Worm (Caenorhabditis elegans) whole organism, young adult: ENCODE data around the gene F52G3.8.

Experiments used
- ama-1 ChIP-seq, 3 experiments: fragments of 150-350 bp in 1 of 3; sonication (generic microtip) in 2 of 3; optimal IDR thresholded peaks; 2 replicates each; lab custom pipeline; 2014 to 2018; ENCODE audit warnings: missing biosample characterization in 2 of 3, missing genetic modification characterization in 2 of 3, missing genetic modification reagents in 2 of 3
- bed-2 ChIP-seq: fragments of 200-800 bp; sonication (Bioruptor generic); IDR thresholded peaks from 2 replicates; pipeline ENCODE4 v1.3.6; 2022; ENCODE audit warnings: missing genetic modification reagents, missing genetic modification characterization, missing compliant biosample characterization
- ceh-58 ChIP-seq: fragments of 200-800 bp; sonication (Bioruptor generic); IDR thresholded peaks from 2 replicates; pipeline ENCODE4 v1.3.6; 2022; ENCODE audit warnings: missing genetic modification characterization, missing compliant biosample characterization
- hlh-12 ChIP-seq: sonication (generic microtip); optimal IDR thresholded peaks from 2 replicates; lab custom pipeline; 2016; ENCODE audit warnings: missing genetic modification characterization, missing compliant biosample characterization
- nhr-120 ChIP-seq: fragments of 200-800 bp; sonication (Bioruptor generic); IDR thresholded peaks from 2 replicates; pipeline ENCODE4 v1.3.6; 2022; ENCODE audit warnings: missing genetic modification characterization, missing compliant biosample characterization
- pha-4 ChIP-seq: fragments of 150-350 bp; sonication (generic microtip); optimal IDR thresholded peaks from 2 replicates; lab custom pipeline; 2014; ENCODE audit warnings: missing biosample characterization, missing genetic modification reagents, missing genetic modification characterization
- rec-8 ChIP-seq, 2 experiments: sonication (generic microtip); optimal IDR thresholded peaks; 2 replicates each; lab custom pipeline; 2016; ENCODE audit warnings: mild to moderate bottlenecking in 2 of 2, missing genetic modification characterization in 2 of 2, missing genetic modification reagents in 2 of 2, missing genotype in 2 of 2, missing biosample characterization in 1 of 2, missing compliant biosample characterization in 1 of 2, moderate library complexity in 1 of 2
- snpc-4 ChIP-seq, 5 experiments: fragments of 150-350 bp in 1 of 5; sonication (generic microtip) in 4 of 5; optimal IDR thresholded peaks; 2 replicates each; lab custom pipeline; 2014 to 2018; ENCODE audit warnings: missing genetic modification characterization in 5 of 5, missing biosample characterization in 3 of 5, antibody characterized with exemption in 2 of 5, mild to moderate bottlenecking in 2 of 5, missing compliant biosample characterization in 2 of 5, missing genotype in 2 of 5, moderate library complexity in 2 of 5, missing genetic modification reagents in 1 of 5
- ztf-18 ChIP-seq: sonication (generic microtip); optimal IDR thresholded peaks from 2 replicates; lab custom pipeline; 2016; ENCODE audit warnings: missing genotype, mild to moderate bottlenecking, missing genetic modification characterization, missing compliant biosample characterization

DNA sequence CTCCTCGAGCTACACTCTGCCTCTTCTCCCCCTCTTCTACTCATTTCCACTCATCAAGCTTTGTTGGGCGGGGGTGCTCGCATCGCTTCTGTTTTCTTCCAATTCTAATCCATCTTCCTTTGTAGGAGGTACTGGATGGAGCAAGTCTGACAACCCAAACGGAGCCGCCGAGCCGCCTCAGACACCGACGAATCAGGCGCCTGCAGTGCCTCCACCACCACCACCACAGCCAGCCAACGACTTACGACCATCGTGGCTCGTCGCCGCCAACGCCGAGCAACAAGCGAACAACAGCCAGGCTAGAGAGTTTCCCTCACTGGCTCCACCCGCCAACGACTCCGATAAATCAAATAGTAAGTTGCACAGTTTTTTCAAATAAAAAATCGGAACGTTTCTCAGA is 13.1 kb upstream of the F52G3.8 start:
- TF ChIP-seq snpc-4 (GFP tag; optimal IDR thresholded peaks at IDR 0.05; lab: Kevin White, UChicago) (no peak), snpc-4 (tag; optimal IDR thresholded peaks at IDR 0.05; lab: Kevin White, UChicago) (no peak), ama-1 (optimal IDR thresholded peaks at IDR 0.05; lab: Kevin White, UChicago) (no peak), ama-1 (GFP tag; optimal IDR thresholded peaks at IDR 0.05; lab: Kevin White, UChicago) (no peak), nhr-120 (no peak), ceh-58 (GFP tag; lab: Robert Waterston, UW) (no peak), pha-4 (tag; lab: Kevin White, UChicago) (no peak), hlh-12 (tag; lab: Kevin White, UChicago) (no peak), ztf-18 (tag; lab: Kevin White, UChicago) (no peak), bed-2 (GFP tag; lab: Robert Waterston, UW) (no peak), rec-8 (tag; optimal IDR thresholded peaks at IDR 0.05; lab: Kevin White, UChicago) (no peak)
